Fruit fly (Drosophila melanogaster): Measurements from ENCODE around the gene Nha2.

The Nha2 gene

dm6 chr3R:23046529-23046943 is 48.2 kb upstream of the Nha2 start (continued):
- TF ChIP-seq Hey (tag; optimal IDR thresholded peaks at IDR 0.05) (no peak), zfh1 (GFP tag; IDR thresholded peaks at IDR 0.05) (peak; percentile 48; the same call in 1 of the 3 replicates), TFAM (GFP tag; optimal IDR thresholded peaks at IDR 0.05) (no peak), PHDP (tag; optimal IDR thresholded peaks at IDR 0.05) (peak; percentile 50), Tbp (GFP tag; optimal IDR thresholded peaks at IDR 0.05) (no peak), CG34224 (GFP tag; IDR thresholded peaks at IDR 0.05; ENCODE audit: partially characterized antibody) (no peak), nau (GFP tag; optimal IDR thresholded peaks at IDR 0.05) (no peak), p53 (GFP tag; optimal IDR thresholded peaks at IDR 0.05) (no peak), CG4328 (GFP tag; optimal IDR thresholded peaks at IDR 0.05) (no peak), trh (GFP tag; optimal IDR thresholded peaks at IDR 0.05) (no peak), CG9215 (GFP tag; IDR thresholded peaks at IDR 0.05) (peak; percentile 61; the same call in 1 of the 2 replicates), shn (GFP tag; optimal IDR thresholded peaks at IDR 0.05) (peak; percentile 45), ase (GFP tag; IDR thresholded peaks at IDR 0.05) (peak; percentile 45; the same call in 1 of the 3 replicates), CG4404 (GFP tag; IDR thresholded peaks at IDR 0.05) (peak; percentile 33; the same call in 1 of the 2 replicates), schlank (tag; optimal IDR thresholded peaks at IDR 0.05) (peak; percentile 11), CG17186 (GFP tag; optimal IDR thresholded peaks at IDR 0.05) (no peak), CG10654 (GFP tag; optimal IDR thresholded peaks at IDR 0.05) (no peak), crc (GFP tag; optimal IDR thresholded peaks at IDR 0.05) (no peak), Hr39 (optimal IDR thresholded peaks at IDR 0.05) (no peak), onecut (GFP tag; IDR thresholded peaks at IDR 0.05) (no peak), yki (optimal IDR thresholded peaks at IDR 0.05) (no peak), z (GFP tag; IDR thresholded peaks at IDR 0.05) (no peak), Atf-2 (GFP tag; optimal IDR thresholded peaks at IDR 0.05) (no peak), dimm (GFP tag; IDR thresholded peaks at IDR 0.05) (no peak), CG14441 (GFP tag; IDR thresholded peaks at IDR 0.05) (peak; percentile 77), otp (GFP tag; IDR thresholded peaks at IDR 0.05) (peak; percentile 37; the same call in 1 of the 3 replicates), aop (GFP tag; IDR thresholded peaks at IDR 0.05) (no peak), CG10979 (tag; optimal IDR thresholded peaks at IDR 0.05) (no peak), Gug (GFP tag; IDR thresholded peaks at IDR 0.05) (peak; percentile 61; the same call in 2 of the 4 replicates), dpn (GFP tag; optimal IDR thresholded peaks at IDR 0.05) (peak; percentile 7 to 57), gcm2 (GFP tag; optimal IDR thresholded peaks at IDR 0.05) (no peak), Mad (GFP tag; optimal IDR thresholded peaks at IDR 0.05) (peak; percentile 40), CG12769 (tag; optimal IDR thresholded peaks at IDR 0.05) (peak; percentile 80), corto (GFP tag; optimal IDR thresholded peaks at IDR 0.05) (peak; percentile 74), da (GFP tag; optimal IDR thresholded peaks at IDR 0.05) (no peak), CG13775 (GFP tag; optimal IDR thresholded peaks at IDR 0.05) (peak; percentile 21), CG1024 (GFP tag; IDR thresholded peaks at IDR 0.05) (no peak), CkIIα-i1 (GFP tag; IDR thresholded peaks at IDR 0.05) (no peak), lilli (GFP tag; optimal IDR thresholded peaks at IDR 0.05) (peak; percentile 68), fd64A (GFP tag; optimal IDR thresholded peaks at IDR 0.05) (no peak), toy (GFP tag; IDR thresholded peaks at IDR 0.05) (0 out of 2 replicates have a peak, but pooled peaks have one; percentile 12), CG6654 (GFP tag; optimal IDR thresholded peaks at IDR 0.05) (no peak), CG12659 (GFP tag; optimal IDR thresholded peaks at IDR 0.05) (peak; percentile 2), lbe (GFP tag; optimal IDR thresholded peaks at IDR 0.05) (peak; percentile 87), Fer3 (tag; optimal IDR thresholded peaks at IDR 0.05) (peak; percentile 51), dm (GFP tag; optimal IDR thresholded peaks at IDR 0.05) (no peak), CG1792 (GFP tag; optimal IDR thresholded peaks at IDR 0.05) (no peak), tap (tag; optimal IDR thresholded peaks at IDR 0.05) (no peak), ftz-f1 (GFP tag; optimal IDR thresholded peaks at IDR 0.05) (no peak), CG6765 (GFP tag; optimal IDR thresholded peaks at IDR 0.05) (no peak), CG8944 (GFP tag; optimal IDR thresholded peaks at IDR 0.05) (no peak), Aef1 (GFP tag; IDR thresholded peaks at IDR 0.05) (peak; percentile 36; the same call in 2 of the 3 replicates), bcd (GFP tag; optimal IDR thresholded peaks at IDR 0.05) (peak; percentile 7)

Data from whole organism, embryonic.